Worm (Caenorhabditis elegans) whole organism, L1 larva: Measurements from ENCODE around the gene F42A6.5.
A peak's percentile ranks its signal among the peaks of the same experiment; 100 is the strongest.

ENCODE experiments used
- C16A3.4 ChIP-seq: fragments of 150-350 bp; optimal IDR thresholded peaks from 2 replicates; lab custom pipeline; 2014; ENCODE audit warnings: missing biosample characterization, missing genetic modification characterization
- ces-1 ChIP-seq: fragments of 150-350 bp; optimal IDR thresholded peaks from 2 replicates; lab custom pipeline; 2014; ENCODE audit warnings: missing biosample characterization, missing genetic modification reagents, missing genetic modification characterization
- efl-1 ChIP-seq, 4 experiments: fragments of 150-350 bp; optimal IDR thresholded peaks in 3 of 4; peaks in 1 of 4; 1 replicate in 1 of 4; 2 replicates in 3 of 4; lab custom pipeline; 2014; ENCODE audit warnings: missing biosample characterization in 2 of 4, missing genetic modification characterization in 2 of 4, missing genetic modification reagents in 2 of 4
- fkh-10 ChIP-seq: sonication (generic microtip); optimal IDR thresholded peaks from 2 replicates; lab custom pipeline; 2017; ENCODE audit warnings: missing biosample characterization, missing genetic modification reagents, missing genetic modification characterization
- pqm-1 ChIP-seq: sonication (generic microtip); optimal IDR thresholded peaks from 3 replicates; lab custom pipeline; 2017; ENCODE audit warnings: missing biosample characterization, missing genetic modification characterization
- snpc-4 ChIP-seq: fragments of 150-350 bp; optimal IDR thresholded peaks from 2 replicates; lab custom pipeline; 2014; ENCODE audit warnings: missing biosample characterization, missing genetic modification characterization
- sptf-1 ChIP-seq: fragments of 150-350 bp; optimal IDR thresholded peaks from 2 replicates; lab custom pipeline; 2014; ENCODE audit warnings: missing biosample characterization, missing genetic modification characterization
- unc-62 ChIP-seq: fragments of 150-350 bp; optimal IDR thresholded peaks from 2 replicates; lab custom pipeline; 2014; ENCODE audit warnings: missing biosample characterization, missing genetic modification reagents, missing genetic modification characterization

DNA sequence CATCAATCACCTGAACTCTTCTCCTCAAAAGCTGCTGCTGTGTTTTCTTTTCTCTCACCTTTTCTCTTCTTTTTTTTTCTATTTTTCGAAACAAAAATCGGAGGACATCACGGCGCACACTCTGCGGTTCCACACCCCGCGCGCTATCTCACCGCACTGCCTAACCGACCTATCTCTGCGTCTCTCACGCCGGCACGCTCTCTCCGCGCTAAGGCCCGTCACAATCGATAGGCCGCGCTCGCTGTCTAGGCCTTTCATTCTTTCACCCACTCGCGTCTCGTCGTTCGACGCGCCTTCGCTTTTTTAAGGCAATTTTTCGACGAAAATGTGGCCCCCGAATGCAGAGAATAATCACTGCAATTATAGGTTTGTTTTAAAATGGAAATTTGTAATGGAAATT, 20.4 kb downstream of the F42A6.5 start, which contains the start of gene zip-11:
- TF ChIP-seq fkh-10 (GFP tag; lab: Kevin White, UChicago), result no peak
- TF ChIP-seq unc-62 (GFP tag; lab: Kevin White, UChicago), result no peak
- TF ChIP-seq pqm-1 (tag; lab: Kevin White, UChicago), result no peak
- no peak for TF ChIP-seq C16A3.4 (tag; lab: Kevin White, UChicago)
- TF ChIP-seq efl-1 (optimal IDR thresholded peaks at IDR 0.05; lab: Kevin White, UChicago), result peak; percentile 69 to 79
- peak; percentile 59 to 96 for TF ChIP-seq efl-1 (GFP tag; optimal IDR thresholded peaks at IDR 0.05 in 1 of 2; lab: Kevin White, UChicago)
- TF ChIP-seq snpc-4, result peak; percentile 10
- no peak for TF ChIP-seq ces-1 (GFP tag; lab: Kevin White, UChicago)
- no peak for TF ChIP-seq sptf-1
